Fruit fly (Drosophila melanogaster) whole organism, embryonic: ENCODE measurements around the gene Chd1.

ENCODE experiments used
- Aef1 ChIP-seq: fragments of 200-800 bp; sonication (Bioruptor generic); IDR thresholded peaks from 3 replicates; pipeline ENCODE4 v1.3.6; 2022; ENCODE audit warnings: missing biosample characterization, missing genetic modification characterization
- CG10147 ChIP-seq: fragments of 200-800 bp; sonication (Bioruptor generic); optimal IDR thresholded peaks from 2 replicates; lab custom pipeline; 2019; ENCODE audit warnings: missing biosample characterization, mild to moderate bottlenecking, missing genetic modification characterization, moderate library complexity
- CG10321 ChIP-seq: fragments of 200-800 bp; sonication (Bioruptor generic); IDR thresholded peaks from 2 replicates; pipeline ENCODE4 v1.3.6; 2022; ENCODE audit warnings: missing biosample characterization, missing genetic modification characterization
- CG10959 ChIP-seq: fragments of 200-800 bp; sonication (Bioruptor generic); IDR thresholded peaks from 2 replicates; pipeline ENCODE4 v1.3.6; 2022; ENCODE audit warnings: missing biosample characterization, missing genetic modification characterization
- CG12299 ChIP-seq: fragments of 200-800 bp; sonication (Bioruptor generic); optimal IDR thresholded peaks from 2 replicates; lab custom pipeline; 2018; ENCODE audit warnings: missing biosample characterization, mild to moderate bottlenecking, missing genetic modification characterization
- CG14667 ChIP-seq: fragments of 200-800 bp; sonication (Bioruptor generic); IDR thresholded peaks from 2 replicates; pipeline ENCODE4 v1.3.6; 2022; ENCODE audit warnings: missing biosample characterization, missing genetic modification characterization
- CG15269 ChIP-seq: fragments of 200-800 bp; sonication (Bioruptor generic); optimal IDR thresholded peaks from 2 replicates; lab custom pipeline; 2018; ENCODE audit warnings: missing biosample characterization, mild to moderate bottlenecking, missing genetic modification characterization, moderate library complexity
- CG16779 ChIP-seq: fragments of 200-800 bp; sonication (Bioruptor generic); IDR thresholded peaks from 2 replicates; pipeline ENCODE4 v1.3.6; 2022; ENCODE audit warnings: missing biosample characterization, missing genetic modification characterization
- CG16815 ChIP-seq: fragments of 200-800 bp; sonication (Bioruptor generic); optimal IDR thresholded peaks from 3 replicates; lab custom pipeline; 2017; ENCODE audit warnings: missing biosample characterization, mild to moderate bottlenecking, missing genetic modification characterization
- CG17361 ChIP-seq: fragments of 200-800 bp; sonication (Bioruptor generic); IDR thresholded peaks from 3 replicates; pipeline ENCODE4 v1.3.6; 2022; ENCODE audit warnings: missing biosample characterization, missing genetic modification characterization
- CG18619 ChIP-seq: fragments of 200-800 bp; sonication (Bioruptor generic); optimal IDR thresholded peaks from 3 replicates; lab custom pipeline; 2017; ENCODE audit warnings: missing biosample characterization, mild to moderate bottlenecking, missing genetic modification characterization
- CG30431 ChIP-seq: fragments of 200-800 bp; sonication (Bioruptor generic); optimal IDR thresholded peaks from 2 replicates; lab custom pipeline; 2017; ENCODE audit warnings: missing biosample characterization, missing genetic modification characterization
- CG31365 ChIP-seq: fragments of 200-800 bp; sonication (Bioruptor generic); optimal IDR thresholded peaks from 2 replicates; lab custom pipeline; 2018; ENCODE audit warnings: missing biosample characterization, mild to moderate bottlenecking, missing genetic modification characterization
- CG3163 ChIP-seq: fragments of 200-800 bp; sonication (Bioruptor generic); optimal IDR thresholded peaks from 3 replicates; lab custom pipeline; 2016; ENCODE audit warnings: missing biosample characterization, missing genetic modification characterization
- CG3281 ChIP-seq: fragments of 200-800 bp; sonication (Bioruptor generic); optimal IDR thresholded peaks from 3 replicates; lab custom pipeline; 2017; ENCODE audit warnings: missing biosample characterization, mild to moderate bottlenecking, missing genetic modification characterization
- CG34376 ChIP-seq: fragments of 200-800 bp; sonication (Bioruptor generic); optimal IDR thresholded peaks from 2 replicates; lab custom pipeline; 2018; ENCODE audit warnings: missing biosample characterization, mild to moderate bottlenecking, missing genetic modification characterization
- CG34422 ChIP-seq: fragments of 200-800 bp; sonication (Bioruptor generic); IDR thresholded peaks from 3 replicates; pipeline ENCODE4 v1.3.6; 2022; ENCODE audit warnings: missing biosample characterization, missing genetic modification characterization
- CG4617 ChIP-seq: fragments of 200-800 bp; sonication (Bioruptor generic); optimal IDR thresholded peaks from 3 replicates; lab custom pipeline; 2016; ENCODE audit warnings: missing biosample characterization, missing genetic modification characterization, borderline replicate concordance
- CG6254 ChIP-seq: fragments of 200-800 bp; sonication (Bioruptor generic); optimal IDR thresholded peaks from 3 replicates; lab custom pipeline; 2017; ENCODE audit warnings: mild to moderate bottlenecking, missing biosample characterization, missing genetic modification reagents, missing genetic modification characterization
- CG6813 ChIP-seq: fragments of 200-800 bp; sonication (Bioruptor generic); optimal IDR thresholded peaks from 2 replicates; lab custom pipeline; 2017; ENCODE audit warnings: missing biosample characterization, missing genetic modification characterization, mild to moderate bottlenecking, moderate library complexity, missing genetic modification reagents
- CG8089 ChIP-seq: fragments of 200-800 bp; sonication (Bioruptor generic); optimal IDR thresholded peaks from 3 replicates; lab custom pipeline; 2016; ENCODE audit warnings: missing biosample characterization, missing genetic modification characterization
- CG9437 ChIP-seq: fragments of 200-800 bp; sonication (Bioruptor generic); optimal IDR thresholded peaks from 2 replicates; lab custom pipeline; 2018; ENCODE audit warnings: missing biosample characterization, mild to moderate bottlenecking, missing genetic modification characterization
- CG9609 ChIP-seq: fragments of 200-800 bp; sonication (Bioruptor generic); optimal IDR thresholded peaks from 3 replicates; lab custom pipeline; 2016; ENCODE audit warnings: missing biosample characterization, missing genetic modification characterization
- CG9932 ChIP-seq: fragments of 200-800 bp; sonication (Bioruptor generic); IDR thresholded peaks from 2 replicates; pipeline ENCODE4 v1.3.6; 2022; ENCODE audit warnings: missing biosample characterization, missing genetic modification characterization
- CTCF ChIP-seq: fragments of 200-800 bp; sonication (Bioruptor generic); optimal IDR thresholded peaks from 2 replicates; lab custom pipeline; 2017; ENCODE audit warnings: missing biosample characterization, mild to moderate bottlenecking, missing genetic modification characterization, moderate library complexity
- Chrac-16 ChIP-seq: fragments of 200-800 bp; sonication (Bioruptor generic); optimal IDR thresholded peaks from 3 replicates; lab custom pipeline; 2016; ENCODE audit warnings: missing biosample characterization, missing genetic modification characterization
- CkIIα-i1 ChIP-seq: fragments of 200-800 bp; sonication (Bioruptor generic); IDR thresholded peaks from 2 replicates; pipeline ENCODE4 v1.3.6; 2022; ENCODE audit warnings: missing biosample characterization, missing genetic modification characterization
- Dip2 ChIP-seq: fragments of 200-800 bp; sonication (Bioruptor generic); IDR thresholded peaks from 2 replicates; pipeline ENCODE4 v1.3.6; 2022; ENCODE audit warnings: missing biosample characterization, missing genetic modification characterization
- Eip74EF ChIP-seq, 2 experiments: fragments of 200-800 bp in 1 of 2; fragments of >200 bp in 1 of 2; sonication (Bioruptor generic) in 1 of 2; optimal IDR thresholded peaks; 2 replicates each; lab custom pipeline; 2017 to 2019; ENCODE audit warnings: missing biosample characterization in 2 of 2, missing genetic modification characterization in 2 of 2, mild to moderate bottlenecking in 1 of 2, moderate library complexity in 1 of 2
- Ets65A ChIP-seq: fragments of 200-800 bp; sonication (Bioruptor generic); peaks from one replicate; lab custom pipeline; 2016; ENCODE audit warnings: missing biosample characterization, missing genetic modification characterization
- GATAe ChIP-seq: fragments of 200-800 bp; sonication (Bioruptor generic); conservative IDR thresholded peaks from 2 replicates; pipeline ENCODE4 v1.3.6; 2022; ENCODE audit warnings: missing biosample characterization, missing genetic modification characterization
- HHEX ChIP-seq: fragments of 200-800 bp; sonication (Bioruptor generic); optimal IDR thresholded peaks from 3 replicates; lab custom pipeline; 2017; ENCODE audit warnings: missing biosample characterization, mild to moderate bottlenecking, missing genetic modification characterization, missing genetic modification reagents
- Meics ChIP-seq: fragments of 200-800 bp; sonication (Bioruptor generic); optimal IDR thresholded peaks from 2 replicates; lab custom pipeline; 2017; ENCODE audit warnings: missing biosample characterization, mild to moderate bottlenecking, missing genetic modification characterization
- NK7.1 ChIP-seq: fragments of 200-800 bp; sonication (Bioruptor generic); optimal IDR thresholded peaks from 3 replicates; lab custom pipeline; 2016; ENCODE audit warnings: missing biosample characterization, missing genetic modification characterization
- Neu2 ChIP-seq: fragments of 200-800 bp; sonication (Bioruptor generic); optimal IDR thresholded peaks from 3 replicates; lab custom pipeline; 2016; ENCODE audit warnings: missing biosample characterization, missing genetic modification characterization, borderline replicate concordance
- Pdp1 ChIP-seq, 2 experiments: fragments of 200-800 bp; sonication (Bioruptor generic); optimal IDR thresholded peaks; 3 replicates each; lab custom pipeline; 2016; ENCODE audit warnings: missing biosample characterization in 2 of 2, missing genetic modification characterization in 2 of 2, mild to moderate bottlenecking in 1 of 2, moderate library complexity in 1 of 2
- Ssrp ChIP-seq: fragments of 200-800 bp; sonication (Bioruptor generic); optimal IDR thresholded peaks from 2 replicates; lab custom pipeline; 2018; ENCODE audit warnings: missing biosample characterization, mild to moderate bottlenecking, missing genetic modification characterization, moderate library complexity
- Taf1 ChIP-seq: fragments of 200-800 bp; sonication (Bioruptor generic); IDR thresholded peaks from 2 replicates; pipeline ENCODE4 v1.3.6; 2022; ENCODE audit warnings: missing biosample characterization, missing genetic modification characterization
- aop ChIP-seq: fragments of 200-800 bp; sonication (Bioruptor generic); IDR thresholded peaks from 2 replicates; pipeline ENCODE4 v1.3.6; 2022; ENCODE audit warnings: missing biosample characterization, missing genetic modification characterization
- chn ChIP-seq: fragments of 200-800 bp; sonication (Bioruptor generic); optimal IDR thresholded peaks from 2 replicates; lab custom pipeline; 2016; ENCODE audit warnings: missing biosample characterization, missing genetic modification characterization
- dpn ChIP-seq, 2 experiments: fragments of 200-800 bp; sonication (Bioruptor generic); optimal IDR thresholded peaks; 3 replicates each; lab custom pipeline; 2016; ENCODE audit warnings: missing biosample characterization in 2 of 2, missing genetic modification characterization in 2 of 2
- fd102C ChIP-seq: fragments of 200-800 bp; sonication (Bioruptor generic); optimal IDR thresholded peaks from 2 replicates; lab custom pipeline; 2018; ENCODE audit warnings: missing biosample characterization, mild to moderate bottlenecking, missing genetic modification characterization, moderate library complexity
- fu2 ChIP-seq: fragments of 200-800 bp; sonication (Bioruptor generic); optimal IDR thresholded peaks from 2 replicates; lab custom pipeline; 2016; ENCODE audit warnings: missing biosample characterization, missing genetic modification characterization
- gcm2 ChIP-seq: fragments of 200-800 bp; sonication (Bioruptor generic); optimal IDR thresholded peaks from 2 replicates; lab custom pipeline; 2016; ENCODE audit warnings: missing biosample characterization, missing genetic modification characterization
- gro ChIP-seq: fragments of 200-800 bp; sonication (Bioruptor generic); optimal IDR thresholded peaks from 2 replicates; lab custom pipeline; 2016; ENCODE audit warnings: missing biosample characterization, missing genetic modification characterization
- org-1 ChIP-seq: fragments of 200-800 bp; sonication (Bioruptor generic); optimal IDR thresholded peaks from 2 replicates; lab custom pipeline; 2017; ENCODE audit warnings: missing biosample characterization, missing genetic modification characterization
- pho ChIP-seq: fragments of 200-800 bp; sonication (Bioruptor generic); optimal IDR thresholded peaks from 2 replicates; lab custom pipeline; 2016; ENCODE audit warnings: missing biosample characterization, missing genetic modification characterization
- sqz ChIP-seq: fragments of 200-800 bp; sonication (Bioruptor generic); optimal IDR thresholded peaks from 3 replicates; lab custom pipeline; 2018; ENCODE audit warnings: missing biosample characterization, mild to moderate bottlenecking, missing genetic modification characterization
- tup ChIP-seq: fragments of 200-800 bp; sonication (Bioruptor generic); optimal IDR thresholded peaks from 2 replicates; lab custom pipeline; 2016; ENCODE audit warnings: missing biosample characterization, mild to moderate bottlenecking, missing genetic modification characterization, moderate library complexity
- vfl ChIP-seq: fragments of 200-800 bp; sonication (Bioruptor generic); optimal IDR thresholded peaks from 2 replicates; lab custom pipeline; 2016; ENCODE audit warnings: missing biosample characterization, missing genetic modification characterization
- zen ChIP-seq: fragments of 200-800 bp; sonication (Bioruptor generic); optimal IDR thresholded peaks from 3 replicates; lab custom pipeline; 2018; ENCODE audit warnings: missing biosample characterization, mild to moderate bottlenecking, missing genetic modification characterization, moderate library complexity

Gene Chd1

DNA sequence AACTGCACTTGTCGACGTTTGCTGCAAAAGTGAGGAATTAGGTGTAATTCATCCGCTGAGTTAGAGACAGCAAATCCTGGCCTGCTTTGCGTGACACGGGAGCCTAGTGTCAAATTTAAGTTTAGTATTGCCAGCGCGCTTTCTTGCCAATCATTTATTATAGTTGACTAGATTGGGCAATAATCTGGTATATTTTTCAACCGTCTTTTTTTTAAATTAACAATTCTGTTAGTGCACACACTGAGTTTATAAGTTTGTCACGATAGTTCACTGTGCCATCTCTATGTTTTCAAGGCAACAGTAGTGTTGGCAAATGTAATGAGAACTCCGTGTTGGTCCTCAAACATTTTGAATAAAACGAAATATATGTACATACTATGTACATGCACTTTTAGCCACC lies 10.7 kb downstream of the Chd1 start, which contains the start of the genes CG9641 and CG3165 (continued):
- peak; percentile 80 for TF ChIP-seq CG34422 (GFP tag; lab: Robert Waterston, UW)
- TF ChIP-seq Chrac-16 (GFP tag; lab: Kevin White, UChicago) = peak; percentile 87
- peak; percentile 41; the same call in 1 of the 2 replicates for TF ChIP-seq CG10321 (GFP tag; lab: Robert Waterston, UW)
- peak; percentile 76 for TF ChIP-seq gcm2 (GFP tag; lab: Kevin White, UChicago)
- TF ChIP-seq Dip2 (GFP tag; lab: Robert Waterston, UW) = no peak
- peak; percentile 76 for TF ChIP-seq CG10959
- peak; percentile 87 for TF ChIP-seq CG9609 (GFP tag; lab: Kevin White, UChicago)
- peak; percentile 69 for TF ChIP-seq CG16815 (GFP tag; lab: Kevin White, UChicago)
- TF ChIP-seq CG8089 = peak; percentile 74
- TF ChIP-seq CG4617 (GFP tag; lab: Kevin White, UChicago) = peak; percentile 86
- TF ChIP-seq CTCF = peak; percentile 35
- TF ChIP-seq Eip74EF (GFP tag; optimal IDR thresholded peaks at IDR 0.05; lab: Kevin White, UChicago) = no peak
- TF ChIP-seq CG6813 (GFP tag; lab: Kevin White, UChicago) = no peak
- peak; percentile 91 for TF ChIP-seq chn (GFP tag; lab: Kevin White, UChicago)
- TF ChIP-seq CG3163 (GFP tag; lab: Kevin White, UChicago) = peak; percentile 77
- TF ChIP-seq CG14667 (GFP tag; lab: Robert Waterston, UW) = peak; percentile 79
- peak; percentile 78 for TF ChIP-seq tup (GFP tag; lab: Kevin White, UChicago)
- no peak; the same call in 1 of the 3 replicates for TF ChIP-seq CG17361 (GFP tag; lab: Robert Waterston, UW)
- TF ChIP-seq CG3281 (GFP tag; lab: Kevin White, UChicago) = peak; percentile 76
- peak; percentile 71 for TF ChIP-seq Aef1 (GFP tag; lab: Robert Waterston, UW)
- TF ChIP-seq CG30431 (GFP tag; lab: Kevin White, UChicago) = peak; percentile 62
- TF ChIP-seq pho (GFP tag; lab: Kevin White, UChicago) = peak; percentile 83
- no peak for TF ChIP-seq CG6254 (GFP tag; lab: Kevin White, UChicago)
- TF ChIP-seq NK7.1 = peak; percentile 66
- TF ChIP-seq GATAe (GFP tag; lab: Robert Waterston, UW) = no peak; the same call in 1 of the 2 replicates
- no peak for TF ChIP-seq fd102C (GFP tag; lab: Kevin White, UChicago)
- TF ChIP-seq Pdp1 (GFP tag; optimal IDR thresholded peaks at IDR 0.05; lab: Kevin White, UChicago) = peak; percentile 88 to 90
- TF ChIP-seq CG16779 (GFP tag; lab: Robert Waterston, UW) = peak; percentile 76; the same call in 1 of the 2 replicates
- peak; percentile 66 for TF ChIP-seq CG12299 (tag; lab: Kevin White, UChicago)
- TF ChIP-seq Ets65A (GFP tag; lab: Kevin White, UChicago) = peak; percentile 98
- no peak for TF ChIP-seq CG31365 (tag; lab: Kevin White, UChicago)
- TF ChIP-seq CG18619 (GFP tag; lab: Kevin White, UChicago) = peak; percentile 77
- TF ChIP-seq CG9437 = peak; percentile 69
- TF ChIP-seq vfl (GFP tag; lab: Kevin White, UChicago) = peak; percentile 86
- peak; percentile 58; the same call in 1 of the 2 replicates for TF ChIP-seq Taf1
- TF ChIP-seq zen (tag; lab: Kevin White, UChicago) = peak; percentile 72
- TF ChIP-seq Meics (GFP tag; lab: Kevin White, UChicago) = peak; percentile 82
- TF ChIP-seq CG34376 = peak; percentile 76
- TF ChIP-seq aop = no peak
- TF ChIP-seq CG9932 (GFP tag; lab: Robert Waterston, UW) = peak; percentile 91
- no peak for TF ChIP-seq CkIIα-i1 (GFP tag; lab: Robert Waterston, UW)
- peak; percentile 92 for TF ChIP-seq gro (GFP tag; lab: Kevin White, UChicago)
- peak; percentile 82 for TF ChIP-seq CG10147 (GFP tag; lab: Kevin White, UChicago)
- peak; percentile 79 for TF ChIP-seq Ssrp (tag; lab: Kevin White, UChicago)
- peak; percentile 58 for TF ChIP-seq org-1 (GFP tag; lab: Kevin White, UChicago)
- peak; percentile 92 for TF ChIP-seq dpn (GFP tag; optimal IDR thresholded peaks at IDR 0.05; lab: Kevin White, UChicago)
- TF ChIP-seq CG15269 (tag; lab: Kevin White, UChicago) = no peak
- no peak for TF ChIP-seq sqz (GFP tag; lab: Kevin White, UChicago)
- no peak for TF ChIP-seq HHEX (GFP tag; lab: Kevin White, UChicago)
- peak; percentile 60 for TF ChIP-seq Neu2 (GFP tag; lab: Kevin White, UChicago)
- peak; percentile 82 for TF ChIP-seq fu2 (GFP tag; lab: Kevin White, UChicago)
